Worm (Caenorhabditis elegans): ENCODE measurements around the gene tnc-2.

Gene tnc-2

DNA sequence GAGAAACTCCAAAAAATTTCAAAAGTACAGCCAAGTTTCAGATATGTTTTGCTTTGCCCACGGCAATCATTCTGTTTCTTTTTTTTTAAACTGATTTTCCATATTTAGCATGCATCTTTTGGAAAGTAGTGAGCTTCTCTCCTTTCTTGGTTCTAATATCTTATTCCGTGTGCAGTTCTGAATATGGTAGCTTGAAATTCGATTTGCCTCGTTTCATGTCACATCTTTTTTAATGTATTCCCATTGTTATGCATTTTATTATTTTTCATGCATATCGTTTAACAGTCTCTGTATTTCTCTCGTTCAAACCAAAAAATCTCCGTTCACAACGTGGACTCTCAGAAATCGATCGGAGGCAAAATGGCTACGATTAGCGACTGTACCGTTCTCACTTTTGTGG, 27.8 kb downstream of the tnc-2 start, which contains the start of gene ZK666.14:
TSS of gene ZK666.14 (plus strand) at position 301 of the 400 bp plus-strand sequence.
- TF ChIP-seq unc-62 (GFP tag; optimal IDR thresholded peaks at IDR 0.05), result no peak

DNA sequence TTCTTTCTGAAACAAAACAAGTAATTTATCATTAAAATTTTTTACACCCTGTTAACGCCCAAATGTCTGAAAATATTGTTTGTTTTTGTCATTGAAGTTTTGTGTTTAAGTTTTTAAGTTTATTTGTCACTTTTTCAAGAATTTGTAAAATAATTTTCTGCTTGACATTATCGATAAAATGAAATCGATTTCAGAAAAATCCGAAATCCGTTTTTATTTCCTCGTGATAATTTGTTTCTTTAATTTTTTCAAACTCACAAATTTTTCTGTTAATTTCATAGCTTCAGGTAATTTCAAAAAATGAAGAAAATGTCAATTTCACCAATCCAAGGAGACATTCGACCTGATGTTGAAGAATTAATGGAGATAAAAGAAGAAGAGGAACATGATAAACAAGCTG, 29.3 kb downstream of the tnc-2 start, which contains the start of gene ZK666.12:
TSS of gene ZK666.12 (plus strand) at position 301 of the 400 bp plus-strand sequence.
- TF ChIP-seq unc-62 (GFP tag; optimal IDR thresholded peaks at IDR 0.05), result no peak

DNA sequence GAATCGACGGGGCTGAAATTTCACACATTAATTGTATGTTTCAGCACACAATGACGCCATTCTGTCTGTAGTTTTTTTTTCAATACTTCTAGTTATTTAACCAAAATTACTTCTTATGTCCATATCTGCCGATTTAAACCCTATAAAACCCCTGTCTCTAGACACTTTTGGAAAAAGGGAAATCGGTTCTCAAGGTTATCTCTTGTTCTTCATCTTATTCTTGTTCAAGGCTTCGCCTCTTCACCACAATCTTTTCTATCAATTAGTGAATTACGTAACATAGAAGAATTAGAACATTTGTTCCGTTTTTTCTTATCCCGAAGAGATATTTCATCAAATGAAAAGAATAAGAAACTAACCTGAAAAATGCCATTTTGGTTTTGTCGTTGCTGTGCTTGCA, 34.0 kb downstream of the tnc-2 start:
- TF ChIP-seq unc-62 (GFP tag; optimal IDR thresholded peaks at IDR 0.05), result no peak

DNA sequence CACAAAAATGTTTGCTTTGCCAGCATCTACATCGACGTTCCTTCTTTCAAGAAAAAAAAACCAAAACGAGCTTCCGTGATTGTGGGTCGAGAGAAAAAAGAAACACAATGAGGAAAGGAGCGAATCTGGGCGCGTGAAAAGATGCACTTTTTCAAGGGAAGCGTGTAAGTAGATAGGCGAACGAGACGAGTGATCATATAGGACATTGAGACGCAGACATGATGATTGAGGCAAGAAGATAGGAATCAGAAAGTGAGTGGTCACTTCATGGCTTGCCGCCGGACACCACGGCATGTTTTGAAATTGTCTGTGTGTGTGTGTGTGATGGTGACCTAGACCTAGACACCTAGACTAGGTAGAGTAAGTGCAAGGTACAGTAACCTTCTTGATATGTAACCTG, 34.9 kb downstream of the tnc-2 start:
- no peak for TF ChIP-seq unc-62 (GFP tag; optimal IDR thresholded peaks at IDR 0.05)

DNA sequence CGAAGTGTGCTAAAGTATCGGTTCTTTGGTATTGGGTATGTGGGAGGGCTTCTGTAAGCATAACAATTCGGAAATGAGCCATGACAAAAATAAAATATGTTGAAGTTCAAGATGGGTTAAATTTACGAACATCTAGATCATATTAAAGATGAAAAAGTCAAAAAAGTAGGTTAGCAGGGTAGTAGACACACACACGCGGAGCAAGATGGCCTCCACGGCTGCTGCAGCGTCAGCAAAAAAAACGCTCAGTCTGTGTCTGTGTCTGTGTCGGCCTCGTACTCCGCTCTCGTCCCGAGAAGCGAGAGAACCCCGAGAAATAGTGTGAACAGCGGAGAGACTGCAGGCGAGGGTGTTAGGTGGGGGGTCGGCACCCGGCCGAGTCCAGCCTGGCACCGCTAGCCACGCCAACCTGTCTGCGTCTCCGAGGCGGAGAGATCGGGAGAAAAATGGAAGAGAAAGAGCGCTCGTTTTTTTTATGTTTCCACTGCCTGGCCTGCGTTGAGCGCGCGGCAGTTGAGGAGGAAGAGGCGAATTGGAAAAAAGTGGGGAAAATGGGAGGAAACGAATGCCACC, 35.9 kb downstream of the tnc-2 start, which contains the start of gene myrf-1:
TSS of gene myrf-1 (minus strand) at position 51 of the 573 bp plus-strand sequence.
- TF ChIP-seq unc-62 (GFP tag; optimal IDR thresholded peaks at IDR 0.05), result no peak

DNA sequence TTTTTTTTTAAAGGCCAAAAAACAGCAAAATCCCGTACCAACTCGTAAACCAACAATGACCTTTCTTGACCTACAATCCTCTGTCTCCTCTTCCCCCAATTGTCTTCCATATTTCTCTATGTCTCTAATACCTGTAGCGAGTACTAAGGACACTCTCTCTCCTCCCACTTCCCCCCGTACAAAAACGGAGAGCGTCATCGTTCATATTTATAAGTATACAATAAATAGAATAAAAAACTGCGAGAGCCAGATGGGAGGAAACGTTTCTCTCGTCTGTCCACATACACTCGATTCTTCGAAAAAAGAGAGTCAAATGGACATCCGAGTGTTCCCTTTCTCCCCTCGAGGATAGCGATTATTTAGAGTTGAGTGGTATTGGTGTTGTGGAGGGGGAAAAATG, 38.1 kb downstream of the tnc-2 start:
- TF ChIP-seq unc-62 (GFP tag; optimal IDR thresholded peaks at IDR 0.05), result no peak

DNA sequence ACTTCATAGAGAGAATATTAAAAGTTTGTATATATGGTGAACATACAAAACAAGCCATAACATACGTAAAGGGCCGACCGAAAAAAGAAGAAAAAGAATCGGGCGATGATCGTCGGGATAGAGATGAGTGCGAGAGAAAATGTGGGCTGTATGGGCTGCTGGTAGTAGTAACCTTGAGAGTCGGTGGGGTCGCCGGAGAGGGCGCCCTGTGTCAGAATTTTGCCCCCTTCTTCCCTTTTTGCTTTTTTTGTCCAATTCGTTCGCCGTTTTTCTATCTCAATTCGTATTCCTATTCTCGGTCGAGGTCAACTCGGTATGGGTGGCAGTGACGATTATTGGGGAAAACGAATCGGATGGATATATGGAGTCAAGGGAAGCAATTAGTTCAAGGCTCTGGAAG, 39.3 kb downstream of the tnc-2 start:
- TF ChIP-seq unc-62 (GFP tag; optimal IDR thresholded peaks at IDR 0.05), result no peak

DNA sequence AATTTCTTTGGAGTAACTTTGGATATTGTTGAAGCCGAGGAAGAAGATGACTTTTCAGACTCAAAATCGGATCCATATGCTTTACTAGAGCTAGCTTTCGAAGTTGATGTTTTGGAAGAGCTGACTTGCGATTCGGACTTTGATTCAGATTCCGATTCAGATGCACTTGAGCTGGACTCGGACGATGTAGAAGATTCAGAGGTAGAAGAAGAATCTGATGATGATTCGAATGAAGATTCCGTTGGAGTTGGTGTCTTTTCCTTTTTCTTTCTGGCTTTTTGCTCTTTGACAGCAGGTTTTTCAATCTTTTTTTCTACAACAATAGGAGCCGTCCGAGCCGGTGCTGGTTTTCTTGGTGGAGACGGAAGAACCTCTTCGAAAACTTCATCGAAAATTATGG, 41.3 kb downstream of the tnc-2 start:
- no peak for TF ChIP-seq unc-62 (GFP tag; optimal IDR thresholded peaks at IDR 0.05)

DNA sequence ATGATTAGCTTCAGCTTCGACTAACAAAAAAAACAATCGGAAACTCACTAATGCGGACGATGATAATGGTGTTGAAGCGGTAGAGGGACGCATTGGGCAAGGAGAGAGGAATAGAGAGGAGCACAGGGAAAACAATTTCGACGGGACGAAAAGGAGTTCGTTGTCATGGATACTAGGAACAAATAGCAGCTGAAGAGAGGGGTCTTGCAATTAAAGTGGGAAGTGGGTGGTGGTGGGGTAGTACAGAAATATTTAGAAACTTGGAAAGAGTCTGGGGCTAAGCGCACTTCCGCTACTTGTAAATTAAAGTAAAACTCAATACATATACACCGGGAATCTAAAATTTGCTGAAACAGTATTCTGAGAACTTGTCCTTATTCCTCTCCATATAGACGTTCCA, 43.1 kb downstream of the tnc-2 start, which contains the start of gene F59B10.2:
TSS of gene F59B10.2 (minus strand) at position 101 of the 400 bp plus-strand sequence.
- TF ChIP-seq unc-62 (GFP tag; optimal IDR thresholded peaks at IDR 0.05), result no peak

DNA sequence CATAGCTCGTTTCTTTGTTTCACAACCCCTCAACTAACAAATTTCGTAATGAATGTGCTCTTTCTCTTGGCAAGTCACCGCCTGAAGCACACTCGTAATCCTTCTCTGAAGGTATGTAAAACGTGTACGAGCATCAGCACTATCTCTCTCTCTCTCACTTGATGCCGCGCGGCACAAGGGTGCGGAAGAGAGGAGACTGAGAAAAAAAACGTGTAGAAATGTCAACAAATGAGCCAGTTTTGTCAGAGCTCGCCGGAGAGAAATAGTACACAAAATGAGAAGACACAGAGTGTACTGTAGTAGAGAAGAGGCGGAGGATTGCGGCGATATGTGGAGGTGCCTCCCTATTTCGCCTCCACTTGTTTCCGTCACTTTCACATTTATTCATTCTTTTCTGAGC, 43.6 kb downstream of the tnc-2 start, which contains the start of gene F59B10.3:
TSS of gene F59B10.3 (plus strand) at position 301 of the 400 bp plus-strand sequence.
- no peak for TF ChIP-seq unc-62 (GFP tag; optimal IDR thresholded peaks at IDR 0.05)

DNA sequence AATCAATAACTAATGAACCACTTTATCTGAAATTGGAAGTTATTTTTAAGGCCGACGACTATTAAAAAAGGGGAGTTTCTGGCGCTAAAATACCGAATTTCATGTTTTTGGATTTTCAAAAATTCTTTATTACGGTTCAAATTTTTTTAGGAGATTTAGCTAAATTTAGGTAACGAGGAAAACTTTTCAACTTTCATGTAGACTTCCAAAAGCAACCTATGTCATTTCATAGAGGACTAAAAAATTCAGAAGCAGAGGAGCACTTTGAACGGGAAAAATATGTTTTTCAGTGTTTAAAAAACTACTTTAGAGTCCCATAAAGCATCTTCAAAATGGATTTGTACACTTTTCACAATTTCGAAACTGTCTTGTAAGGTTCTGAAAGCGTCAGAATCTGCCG, 46.7 kb downstream of the tnc-2 start:
- no peak for TF ChIP-seq unc-62 (GFP tag; optimal IDR thresholded peaks at IDR 0.05)

DNA sequence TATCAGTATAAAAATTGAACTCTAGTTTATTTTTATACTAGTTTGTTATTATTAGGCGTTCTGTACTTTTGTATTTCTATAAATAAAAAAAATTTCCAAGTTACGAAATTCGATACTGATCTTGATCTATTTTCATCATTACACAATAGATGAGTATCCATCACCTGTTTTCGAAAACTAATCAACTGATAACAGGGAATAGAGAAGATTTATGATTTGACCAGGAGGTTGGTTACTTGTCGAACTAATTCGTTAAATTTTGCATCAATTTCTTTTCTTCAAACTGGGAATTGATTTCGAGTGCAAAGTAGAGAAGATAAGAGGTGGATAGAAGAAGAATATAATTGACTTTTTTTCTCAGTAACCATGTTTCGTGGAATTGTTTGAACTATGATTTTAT, 48.8 kb downstream of the tnc-2 start:
- TF ChIP-seq unc-62 (GFP tag; optimal IDR thresholded peaks at IDR 0.05), result no peak

DNA sequence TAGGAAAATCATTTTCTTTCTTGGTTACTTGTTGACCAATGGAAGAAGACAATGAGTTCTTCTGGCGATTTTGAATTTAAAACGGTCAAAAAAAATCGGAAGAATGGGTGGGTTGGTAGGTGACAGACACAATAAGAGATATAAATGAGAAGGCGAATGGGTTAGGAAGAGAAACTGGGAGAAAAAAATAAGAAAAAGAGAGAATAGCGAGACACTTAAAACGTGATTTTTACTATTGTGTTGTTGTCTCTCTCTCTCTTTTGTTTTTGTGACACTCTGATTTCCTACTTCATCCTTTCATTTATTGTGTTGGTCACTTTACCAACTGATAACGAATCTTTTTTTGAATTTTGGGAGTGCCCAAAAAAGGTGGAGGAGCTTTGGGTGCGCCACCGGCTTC, 49.7 kb downstream of the tnc-2 start:
- no peak for TF ChIP-seq unc-62 (GFP tag; optimal IDR thresholded peaks at IDR 0.05)

Data from whole organism, dauer.